Worm (Caenorhabditis elegans) whole organism, L4 larva: ENCODE data around the gene ZK829.7.

Experiments used
- ceh-28 ChIP-seq: fragments of 150-350 bp; optimal IDR thresholded peaks from 2 replicates; lab custom pipeline; 2014; ENCODE audit warnings: missing biosample characterization, missing genetic modification reagents, missing genetic modification characterization
- lin-13 ChIP-seq: fragments of 150-350 bp; optimal IDR thresholded peaks from 2 replicates; lab custom pipeline; 2014; ENCODE audit warnings: missing biosample characterization, missing genetic modification reagents, missing genetic modification characterization
- mdt-29 ChIP-seq: fragments of 200-800 bp; sonication (Bioruptor generic); IDR thresholded peaks from 2 replicates; pipeline ENCODE4 v1.3.6; 2022; ENCODE audit warnings: missing genetic modification reagents, missing genetic modification characterization, missing compliant biosample characterization
- zag-1 ChIP-seq: fragments of 150-350 bp; optimal IDR thresholded peaks from 2 replicates; lab custom pipeline; 2014; ENCODE audit warnings: missing biosample characterization, missing genetic modification characterization

ce11 chrIV:11949717-11950116 is 11.6 kb downstream of the ZK829.7 start, which contains the start of gene hdl-1:
- TF ChIP-seq lin-13 (GFP tag; lab: Kevin White, UChicago) (no peak), ceh-28 (tag; lab: Kevin White, UChicago) (no peak), mdt-29 (no peak), zag-1 (tag; lab: Kevin White, UChicago) (no peak)
